Fruit fly (Drosophila melanogaster) whole organism, embryonic: Measurements from ENCODE around the gene CG15529.

Experiments
- Asciz ChIP-seq: fragments of 200-800 bp; sonication (Bioruptor generic); optimal IDR thresholded peaks from 2 replicates; lab custom pipeline; 2017; ENCODE audit warnings: missing biosample characterization, mild to moderate bottlenecking, missing genetic modification characterization, missing genetic modification reagents
- Atf3 ChIP-seq: fragments of 200-800 bp; sonication (Bioruptor generic); optimal IDR thresholded peaks from 3 replicates; lab custom pipeline; 2016; ENCODE audit warnings: missing biosample characterization, missing genetic modification characterization
- CG10267 ChIP-seq: fragments of 200-800 bp; sonication (Bioruptor generic); optimal IDR thresholded peaks from 2 replicates; lab custom pipeline; 2018; ENCODE audit warnings: missing biosample characterization, mild to moderate bottlenecking, missing genetic modification characterization, moderate library complexity
- CG11247 ChIP-seq: fragments of 200-800 bp; sonication (Bioruptor generic); IDR thresholded peaks from 2 replicates; pipeline ENCODE4 v1.3.6; 2022; ENCODE audit warnings: missing biosample characterization, missing genetic modification characterization
- CG11723 ChIP-seq: fragments of 200-800 bp; sonication (Bioruptor generic); optimal IDR thresholded peaks from 2 replicates; lab custom pipeline; 2017; ENCODE audit warnings: missing biosample characterization, mild to moderate bottlenecking, missing genetic modification characterization
- CG12236 ChIP-seq: fragments of 200-800 bp; sonication (Bioruptor generic); optimal IDR thresholded peaks from 2 replicates; lab custom pipeline; 2016; ENCODE audit warnings: missing biosample characterization, missing genetic modification characterization
- CG13296 ChIP-seq: fragments of 200-800 bp; sonication (Bioruptor generic); optimal IDR thresholded peaks from 3 replicates; lab custom pipeline; 2018; ENCODE audit warnings: missing biosample characterization, mild to moderate bottlenecking, missing genetic modification characterization
- CG14050 ChIP-seq: fragments of 200-800 bp; sonication (Bioruptor generic); IDR thresholded peaks from 3 replicates; pipeline ENCODE4 v1.3.6; 2022; ENCODE audit warnings: missing biosample characterization, missing genetic modification characterization
- CG1529 ChIP-seq: fragments of 200-800 bp; sonication (Bioruptor generic); optimal IDR thresholded peaks from 3 replicates; lab custom pipeline; 2018; ENCODE audit warnings: missing biosample characterization, missing genetic modification characterization
- CG15514 ChIP-seq: fragments of 200-800 bp; sonication (Bioruptor generic); optimal IDR thresholded peaks from 3 replicates; lab custom pipeline; 2017; ENCODE audit warnings: missing biosample characterization, missing genetic modification characterization, mild to moderate bottlenecking, moderate library complexity, missing genetic modification reagents
- CG17912 ChIP-seq: fragments of 200-800 bp; sonication (Bioruptor generic); optimal IDR thresholded peaks from 2 replicates; lab custom pipeline; 2018; ENCODE audit warnings: missing biosample characterization, mild to moderate bottlenecking, missing genetic modification characterization
- CG2116 ChIP-seq: fragments of 200-800 bp; sonication (Bioruptor generic); optimal IDR thresholded peaks from 3 replicates; lab custom pipeline; 2018; ENCODE audit warnings: missing biosample characterization, mild to moderate bottlenecking, missing genetic modification characterization
- CG7839 ChIP-seq: fragments of 200-800 bp; sonication (Bioruptor generic); optimal IDR thresholded peaks from 3 replicates; lab custom pipeline; 2018; ENCODE audit warnings: missing biosample characterization, mild to moderate bottlenecking, missing genetic modification characterization, moderate library complexity
- CkIIα-i1 ChIP-seq: fragments of 200-800 bp; sonication (Bioruptor generic); IDR thresholded peaks from 2 replicates; pipeline ENCODE4 v1.3.6; 2022; ENCODE audit warnings: missing biosample characterization, missing genetic modification characterization
- Deaf1 ChIP-seq: fragments of 200-800 bp; optimal IDR thresholded peaks from 3 replicates; lab custom pipeline; 2019; ENCODE audit warnings: missing biosample characterization, mild to moderate bottlenecking, missing genetic modification characterization, moderate library complexity
- Dref ChIP-seq: fragments of 200-800 bp; sonication (Bioruptor generic); IDR thresholded peaks from 2 replicates; pipeline ENCODE4 v1.3.6; 2022; ENCODE audit warnings: missing biosample characterization, missing genetic modification characterization
- E2f1 ChIP-seq: fragments of 200-800 bp; sonication (Bioruptor generic); IDR thresholded peaks from 2 replicates; pipeline ENCODE4 v1.3.6; 2022; ENCODE audit warnings: missing biosample characterization, missing genetic modification characterization
- Fer1 ChIP-seq: fragments of 200-800 bp; sonication (Bioruptor generic); optimal IDR thresholded peaks from 2 replicates; lab custom pipeline; 2017; ENCODE audit warnings: missing biosample characterization, mild to moderate bottlenecking, missing genetic modification characterization
- GATAe ChIP-seq: fragments of 200-800 bp; sonication (Bioruptor generic); conservative IDR thresholded peaks from 2 replicates; pipeline ENCODE4 v1.3.6; 2022; ENCODE audit warnings: missing biosample characterization, missing genetic modification characterization
- Hey ChIP-seq: fragments of 200-800 bp; sonication (Bioruptor generic); optimal IDR thresholded peaks from 3 replicates; lab custom pipeline; 2018; ENCODE audit warnings: missing biosample characterization, mild to moderate bottlenecking, missing genetic modification characterization
- Hmx ChIP-seq: fragments of 200-800 bp; sonication (Bioruptor generic); optimal IDR thresholded peaks from 2 replicates; lab custom pipeline; 2016; ENCODE audit warnings: missing biosample characterization, missing genetic modification characterization
- Hr3 ChIP-seq: fragments of 200-800 bp; sonication (Bioruptor generic); optimal IDR thresholded peaks from 3 replicates; lab custom pipeline; 2016; ENCODE audit warnings: missing biosample characterization, missing genetic modification characterization
- Hr78 ChIP-seq, 2 experiments: fragments of 200-800 bp in 1 of 2; fragments of >200 bp in 1 of 2; sonication (Bioruptor generic) in 1 of 2; optimal IDR thresholded peaks; 2 replicates each; lab custom pipeline; 2017 to 2019; ENCODE audit warnings: missing biosample characterization in 2 of 2, missing genetic modification characterization in 2 of 2, mild to moderate bottlenecking in 1 of 2, moderate library complexity in 1 of 2
- MESR4 ChIP-seq: fragments of 200-800 bp; sonication (Bioruptor generic); optimal IDR thresholded peaks from 2 replicates; lab custom pipeline; 2018; ENCODE audit warnings: missing biosample characterization, mild to moderate bottlenecking, missing genetic modification characterization, moderate library complexity
- Max ChIP-seq: fragments of 200-800 bp; sonication (Bioruptor generic); optimal IDR thresholded peaks from 2 replicates; lab custom pipeline; 2016; ENCODE audit warnings: missing biosample characterization, mild to moderate bottlenecking, missing genetic modification characterization
- Med ChIP-seq: fragments of 200-800 bp; sonication (Bioruptor generic); peaks from one replicate; lab custom pipeline; 2016; ENCODE audit warnings: missing biosample characterization, missing genetic modification characterization, mild to moderate bottlenecking, inconsistent platforms, moderate library complexity
- Meics ChIP-seq: fragments of 200-800 bp; sonication (Bioruptor generic); optimal IDR thresholded peaks from 2 replicates; lab custom pipeline; 2017; ENCODE audit warnings: missing biosample characterization, mild to moderate bottlenecking, missing genetic modification characterization
- Myb ChIP-seq: fragments of 200-800 bp; sonication (Bioruptor generic); optimal IDR thresholded peaks from 2 replicates; lab custom pipeline; 2016; ENCODE audit warnings: missing biosample characterization, missing genetic modification characterization
- Nf-YC ChIP-seq: fragments of 200-800 bp; optimal IDR thresholded peaks from 3 replicates; lab custom pipeline; 2019; ENCODE audit warnings: missing biosample characterization, mild to moderate bottlenecking, missing genetic modification characterization, moderate library complexity
- Pdp1 ChIP-seq, 2 experiments: fragments of 200-800 bp; sonication (Bioruptor generic); optimal IDR thresholded peaks; 3 replicates each; lab custom pipeline; 2016; ENCODE audit warnings: missing biosample characterization in 2 of 2, missing genetic modification characterization in 2 of 2, mild to moderate bottlenecking in 1 of 2, moderate library complexity in 1 of 2
- Xbp1 ChIP-seq: fragments of 200-800 bp; sonication (Bioruptor generic); optimal IDR thresholded peaks from 3 replicates; lab custom pipeline; 2016; ENCODE audit warnings: missing biosample characterization, mild to moderate bottlenecking, missing genetic modification characterization
- YL-1 ChIP-seq: fragments of 200-800 bp; sonication (Bioruptor generic); optimal IDR thresholded peaks from 3 replicates; lab custom pipeline; 2017; ENCODE audit warnings: missing biosample characterization, mild to moderate bottlenecking, missing genetic modification characterization
- dimm ChIP-seq: fragments of 200-800 bp; sonication (Bioruptor generic); IDR thresholded peaks from 2 replicates; pipeline ENCODE4 v1.3.6; 2022; ENCODE audit warnings: missing biosample characterization, missing genetic modification characterization
- ewg ChIP-seq: fragments of 200-800 bp; sonication (Bioruptor generic); optimal IDR thresholded peaks from 3 replicates; lab custom pipeline; 2017; ENCODE audit warnings: mild to moderate bottlenecking, missing biosample characterization, missing genetic modification reagents, missing genetic modification characterization
- mirr ChIP-seq: fragments of 200-800 bp; sonication (Bioruptor generic); optimal IDR thresholded peaks from 3 replicates; lab custom pipeline; 2018; ENCODE audit warnings: missing biosample characterization, mild to moderate bottlenecking, missing genetic modification characterization
- mld ChIP-seq: fragments of 200-800 bp; sonication (Bioruptor generic); IDR thresholded peaks from 3 replicates; pipeline ENCODE4 v1.3.6; 2022; ENCODE audit warnings: missing biosample characterization, missing genetic modification characterization; ENCODE audit not compliant: partially characterized antibody
- nerfin-1 ChIP-seq: fragments of 200-800 bp; sonication (Bioruptor generic); optimal IDR thresholded peaks from 3 replicates; lab custom pipeline; 2019; ENCODE audit warnings: missing biosample characterization, mild to moderate bottlenecking, missing genetic modification characterization, moderate library complexity
- onecut ChIP-seq: fragments of 200-800 bp; sonication (Bioruptor generic); IDR thresholded peaks from 2 replicates; pipeline ENCODE4 v1.3.6; 2022; ENCODE audit warnings: missing biosample characterization, missing genetic modification characterization
- p53 ChIP-seq: fragments of 200-800 bp; sonication (Bioruptor generic); optimal IDR thresholded peaks from 2 replicates; lab custom pipeline; 2016; ENCODE audit warnings: missing biosample characterization, missing genetic modification characterization
- pros ChIP-seq: fragments of 200-800 bp; sonication (Bioruptor generic); optimal IDR thresholded peaks from 3 replicates; lab custom pipeline; 2019; ENCODE audit warnings: missing biosample characterization, mild to moderate bottlenecking, missing genetic modification characterization, moderate library complexity
- pzg ChIP-seq: fragments of 200-800 bp; sonication (Bioruptor generic); optimal IDR thresholded peaks from 3 replicates; lab custom pipeline; 2018; ENCODE audit warnings: missing biosample characterization, mild to moderate bottlenecking, missing genetic modification characterization, moderate library complexity
- row ChIP-seq: fragments of 200-800 bp; sonication (Bioruptor generic); IDR thresholded peaks from 3 replicates; pipeline ENCODE4 v1.3.6; 2022; ENCODE audit warnings: missing biosample characterization, missing genetic modification characterization
- sd ChIP-seq: fragments of 200-800 bp; sonication (Bioruptor generic); optimal IDR thresholded peaks from 3 replicates; lab custom pipeline; 2018; ENCODE audit warnings: missing biosample characterization, mild to moderate bottlenecking, missing genetic modification characterization, moderate library complexity
- sens ChIP-seq: fragments of 200-800 bp; sonication (Bioruptor generic); peaks from one replicate; lab custom pipeline; 2016; ENCODE audit warnings: missing biosample characterization, missing genetic modification characterization
- seq ChIP-seq: fragments of 200-800 bp; sonication (Bioruptor generic); IDR thresholded peaks from 2 replicates; pipeline ENCODE4 v1.3.6; 2022; ENCODE audit warnings: missing biosample characterization, missing genetic modification characterization
- tll ChIP-seq, 2 experiments: fragments of 200-800 bp in 1 of 2; fragments of >200 bp in 1 of 2; sonication (Bioruptor generic) in 1 of 2; optimal IDR thresholded peaks; 2 replicates each; lab custom pipeline; 2017 to 2019; ENCODE audit warnings: missing biosample characterization in 2 of 2, missing genetic modification characterization in 2 of 2, mild to moderate bottlenecking in 1 of 2, moderate library complexity in 1 of 2

CG15529 gene

dm6 chr3R:30166159-30166784 is 14.4 kb downstream of the CG15529 start, which contains the start of gene VhaAC45RP:
Gene VhaAC45RP, minus strand, starts transcription at chr3R:30166419.
- TF ChIP-seq seq (GFP tag; lab: Robert Waterston, UW), result peak; percentile 44; the same call in 1 of the 2 replicates
- peak; percentile 9 for TF ChIP-seq Max (GFP tag; lab: Kevin White, UChicago)
- peak; percentile 8 for TF ChIP-seq pzg (GFP tag; lab: Kevin White, UChicago)
- peak in 1 of 2 experiments; percentile 20 for TF ChIP-seq Pdp1 (GFP tag; optimal IDR thresholded peaks at IDR 0.05; lab: Kevin White, UChicago)
- TF ChIP-seq mirr (GFP tag; lab: Kevin White, UChicago), result no peak
- peak; percentile 70 for TF ChIP-seq YL-1 (GFP tag; lab: Kevin White, UChicago)
- TF ChIP-seq Xbp1 (GFP tag; lab: Kevin White, UChicago), result no peak
- TF ChIP-seq onecut (GFP tag; lab: Robert Waterston, UW), result peak; percentile 99
- no peak for TF ChIP-seq Hr3 (GFP tag; lab: Kevin White, UChicago)
- TF ChIP-seq Nf-YC (tag; lab: Kevin White, UChicago), result peak; percentile 28
- peak; percentile 99 for TF ChIP-seq nerfin-1 (tag; lab: Kevin White, UChicago)
- TF ChIP-seq CG15514, result peak; percentile 2
- no peak for TF ChIP-seq CG13296 (GFP tag; lab: Kevin White, UChicago)
- TF ChIP-seq sd (tag; lab: Kevin White, UChicago), result peak; percentile 86
- no peak for TF ChIP-seq p53 (GFP tag; lab: Kevin White, UChicago)
- TF ChIP-seq Meics (GFP tag; lab: Kevin White, UChicago), result no peak
- peak; percentile 23 for TF ChIP-seq Fer1 (GFP tag; lab: Kevin White, UChicago)
- TF ChIP-seq CkIIα-i1, result no peak
- no peak for TF ChIP-seq Hmx
- TF ChIP-seq CG11247 (GFP tag; lab: Robert Waterston, UW), result no peak
- TF ChIP-seq Dref (GFP tag; lab: Robert Waterston, UW), result peak; percentile 13; the same call in 1 of the 2 replicates
- TF ChIP-seq Med, result peak; percentile 56
- TF ChIP-seq pros, result peak; percentile 26
- peak; percentile 14 for TF ChIP-seq Myb
- no peak for TF ChIP-seq GATAe (GFP tag; lab: Robert Waterston, UW)
- peak; percentile 93 for TF ChIP-seq ewg (GFP tag; lab: Kevin White, UChicago)
- TF ChIP-seq MESR4 (GFP tag; lab: Kevin White, UChicago), result peak; percentile 74
- peak; percentile 60 for TF ChIP-seq sens (GFP tag; lab: Kevin White, UChicago)
- TF ChIP-seq Deaf1 (tag; lab: Kevin White, UChicago), result peak; percentile 26

- TF ChIP-seq CG7839 (tag; lab: Kevin White, UChicago), result peak; percentile 62
- TF ChIP-seq mld (GFP tag; lab: Robert Waterston, UW), result peak; percentile 62; the same call in 1 of the 3 replicates
- peak in 1 of 2 experiments; percentile 27 for TF ChIP-seq Hr78 (GFP tag; optimal IDR thresholded peaks at IDR 0.05; lab: Kevin White, UChicago)
- peak; percentile 50 for TF ChIP-seq dimm (GFP tag; lab: Robert Waterston, UW)
- TF ChIP-seq Hey, result no peak
- TF ChIP-seq CG17912, result no peak
- no peak for TF ChIP-seq CG12236 (GFP tag; lab: Kevin White, UChicago)
- TF ChIP-seq CG2116 (GFP tag; lab: Kevin White, UChicago), result peak; percentile 5
- TF ChIP-seq CG10267 (tag; lab: Kevin White, UChicago), result peak; percentile 50
- TF ChIP-seq CG14050 (GFP tag; lab: Robert Waterston, UW), result peak; percentile 52
- no peak for TF ChIP-seq Atf3
- peak; percentile 67 for TF ChIP-seq CG1529 (GFP tag; lab: Kevin White, UChicago)
- peak; percentile 74; the same call in 2 of the 3 replicates for TF ChIP-seq row (GFP tag; lab: Robert Waterston, UW)
- peak; percentile 71 for TF ChIP-seq E2f1 (GFP tag; lab: Robert Waterston, UW)
- peak; percentile 36 for TF ChIP-seq CG11723
- peak; percentile 59 for TF ChIP-seq Asciz
- TF ChIP-seq tll (GFP tag; optimal IDR thresholded peaks at IDR 0.05; lab: Kevin White, UChicago), result no peak
Observed at dm6 chr3R:30170671-30171667, 19.1 kb downstream of the CG15529 start, which contains the start of gene Rsod. Gene Rsod, minus strand, starts transcription at chr3R:30171207.
